Worm (Caenorhabditis elegans) whole organism, early embryonic: ENCODE results near the gene ubc-9.

Source experiments
- B0310.2 ChIP-seq: sonication (generic microtip); optimal IDR thresholded peaks from 2 replicates; lab custom pipeline; 2016; ENCODE audit warnings: mild to moderate bottlenecking, missing genetic modification characterization, missing compliant biosample characterization
- F13C5.2 ChIP-seq: sonication (generic microtip); optimal IDR thresholded peaks from 2 replicates; lab custom pipeline; 2017; ENCODE audit warnings: mild to moderate bottlenecking, missing genetic modification characterization, inconsistent platforms, missing compliant biosample characterization
- aly-1 ChIP-seq: sonication (generic microtip); optimal IDR thresholded peaks from 2 replicates; lab custom pipeline; 2016; ENCODE audit warnings: missing genetic modification characterization, missing compliant biosample characterization
- ama-1 ChIP-seq: fragments of 150-350 bp; optimal IDR thresholded peaks from 2 replicates; lab custom pipeline; 2014
- ceh-13 ChIP-seq: fragments of 200-800 bp; sonication (Bioruptor generic); optimal IDR thresholded peaks from 2 replicates; lab custom pipeline; 2018; ENCODE audit warnings: mild to moderate bottlenecking, missing genetic modification characterization, missing compliant biosample characterization
- ceh-36 ChIP-seq: sonication (generic microtip); optimal IDR thresholded peaks from 2 replicates; lab custom pipeline; 2016; ENCODE audit warnings: missing genetic modification characterization, inconsistent platforms, missing compliant biosample characterization
- ets-7 ChIP-seq: sonication (generic microtip); optimal IDR thresholded peaks from 2 replicates; lab custom pipeline; 2016; ENCODE audit warnings: missing genotype, missing genetic modification characterization, missing compliant biosample characterization
- flt-1 ChIP-seq: fragments of 200-800 bp; sonication (Bioruptor generic); IDR thresholded peaks from 2 replicates; pipeline ENCODE4 v1.3.6; 2022; ENCODE audit warnings: missing genetic modification characterization, missing compliant biosample characterization
- hmbx-1 ChIP-seq: sonication (generic microtip); optimal IDR thresholded peaks from 2 replicates; lab custom pipeline; 2016; ENCODE audit warnings: mild to moderate bottlenecking, missing genetic modification characterization, missing compliant biosample characterization
- hmg-4 ChIP-seq: fragments of 200-800 bp; sonication (Bioruptor generic); optimal IDR thresholded peaks from 2 replicates; lab custom pipeline; 2018; ENCODE audit warnings: mild to moderate bottlenecking, missing genetic modification characterization, missing compliant biosample characterization
- hnd-1 ChIP-seq: sonication (generic microtip); optimal IDR thresholded peaks from 2 replicates; lab custom pipeline; 2016; ENCODE audit warnings: missing genetic modification characterization, missing compliant biosample characterization
- pes-1 ChIP-seq: fragments of 200-800 bp; sonication (Bioruptor generic); IDR thresholded peaks from 2 replicates; pipeline ENCODE4 v1.3.6; 2022; ENCODE audit warnings: missing genetic modification reagents, missing genetic modification characterization, missing compliant biosample characterization
- scrt-1 ChIP-seq: fragments of 200-800 bp; sonication (Bioruptor generic); IDR thresholded peaks from 2 replicates; pipeline ENCODE4 v1.3.6; 2022; ENCODE audit warnings: missing genetic modification characterization, missing compliant biosample characterization
- sea-1 ChIP-seq: fragments of 200-800 bp; sonication (Bioruptor generic); conservative IDR thresholded peaks from 2 replicates; pipeline ENCODE4 v1.3.6; 2022; ENCODE audit warnings: missing genetic modification characterization, missing compliant biosample characterization
- tbx-11 ChIP-seq: fragments of 200-800 bp; sonication (Bioruptor generic); IDR thresholded peaks from 2 replicates; pipeline ENCODE4 v1.3.6; 2022; ENCODE audit warnings: missing genetic modification characterization, missing compliant biosample characterization
- tbx-37 ChIP-seq: fragments of 200-800 bp; sonication (Bioruptor generic); conservative IDR thresholded peaks from 2 replicates; pipeline ENCODE4 v1.3.6; 2022; ENCODE audit warnings: missing genetic modification reagents, missing genetic modification characterization, missing compliant biosample characterization
- tra-4 ChIP-seq: sonication (generic microtip); optimal IDR thresholded peaks from 2 replicates; lab custom pipeline; 2017; ENCODE audit warnings: missing genetic modification characterization, missing compliant biosample characterization

ubc-9 gene

DNA sequence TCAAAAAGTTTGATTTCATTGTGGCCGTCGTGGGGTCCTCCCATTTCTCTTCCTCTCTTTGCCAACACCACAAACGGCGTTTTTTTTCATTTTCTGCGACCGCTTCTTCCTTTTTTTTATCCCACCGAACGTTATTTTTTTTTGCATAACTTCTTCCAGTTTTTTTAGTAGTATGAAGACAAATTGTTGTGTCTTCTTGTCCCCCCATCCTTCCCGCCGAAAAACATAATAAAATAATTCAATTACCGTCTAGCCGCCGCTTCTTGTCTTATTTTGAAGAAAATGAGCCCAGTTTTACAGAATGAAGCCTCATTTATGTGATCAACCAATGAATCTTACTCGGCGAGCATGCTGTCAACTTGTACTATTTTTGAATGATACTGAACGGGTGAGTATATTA lies 18.4 kb downstream of the ubc-9 start, which contains the start of gene F29B9.12:
TSS of gene F29B9.12 (plus strand) at position 301 of the 400 bp plus-strand sequence.
- TF ChIP-seq aly-1 (tag; lab: Kevin White, UChicago): no peak
- TF ChIP-seq ama-1: no peak
- no peak for TF ChIP-seq tbx-11 (GFP tag; lab: Robert Waterston, UW)
- TF ChIP-seq tra-4 (tag; lab: Kevin White, UChicago): no peak
- TF ChIP-seq hmg-4 (GFP tag; lab: Kevin White, UChicago): no peak
- no peak for TF ChIP-seq hmbx-1 (tag; lab: Kevin White, UChicago)
- TF ChIP-seq ets-7 (tag; lab: Kevin White, UChicago): no peak
- TF ChIP-seq sea-1 (GFP tag; lab: Robert Waterston, UW): no peak
- TF ChIP-seq F13C5.2 (tag; lab: Kevin White, UChicago): no peak
- TF ChIP-seq ceh-13 (GFP tag; lab: Kevin White, UChicago): no peak
- no peak for TF ChIP-seq tbx-37
- no peak for TF ChIP-seq pes-1 (GFP tag; lab: Robert Waterston, UW)
- TF ChIP-seq flt-1: no peak
- TF ChIP-seq ceh-36: no peak
- no peak for TF ChIP-seq scrt-1 (GFP tag; lab: Robert Waterston, UW)
- TF ChIP-seq B0310.2 (tag; lab: Kevin White, UChicago): no peak
- TF ChIP-seq hnd-1 (tag; lab: Kevin White, UChicago): no peak

DNA sequence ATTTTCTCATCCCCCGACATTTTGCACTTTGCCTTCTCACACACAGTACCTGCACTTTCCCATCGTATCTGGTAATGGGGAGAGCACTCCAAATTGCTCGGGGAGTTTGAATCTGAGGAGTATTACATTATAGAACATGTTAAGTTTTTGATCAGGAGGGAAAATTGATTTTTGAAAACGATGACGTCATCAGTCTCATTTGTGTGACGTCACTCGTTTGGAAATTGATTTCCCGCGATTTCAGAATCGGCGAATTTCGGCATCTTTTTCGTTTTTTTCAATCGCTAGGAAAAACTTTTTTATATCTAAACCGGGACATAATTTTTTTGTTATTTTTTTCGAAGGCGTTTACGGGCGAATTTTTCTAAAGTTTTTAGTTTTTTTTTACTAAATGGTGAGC lies 22.5 kb downstream of the ubc-9 start:
- TF ChIP-seq tra-4 (tag; lab: Kevin White, UChicago) (no peak), ceh-13 (GFP tag; lab: Kevin White, UChicago) (no peak), pes-1 (GFP tag; lab: Robert Waterston, UW) (no peak), aly-1 (tag; lab: Kevin White, UChicago) (no peak), tbx-37 (no peak), F13C5.2 (tag; lab: Kevin White, UChicago) (no peak), B0310.2 (tag; lab: Kevin White, UChicago) (no peak), sea-1 (GFP tag; lab: Robert Waterston, UW) (no peak), ets-7 (tag; lab: Kevin White, UChicago) (no peak), tbx-11 (GFP tag; lab: Robert Waterston, UW) (no peak), scrt-1 (GFP tag; lab: Robert Waterston, UW) (no peak), ama-1 (no peak)

ce11 chrIV:4674322-4674721 lies 23.5 kb downstream of the ubc-9 start:
- no peak for TF ChIP-seq tra-4 (tag; lab: Kevin White, UChicago)
- TF ChIP-seq ets-7 (tag; lab: Kevin White, UChicago): no peak
- no peak for TF ChIP-seq tbx-37
- no peak for TF ChIP-seq aly-1 (tag; lab: Kevin White, UChicago)
- TF ChIP-seq ama-1: no peak
- TF ChIP-seq tbx-11 (GFP tag; lab: Robert Waterston, UW): no peak
- TF ChIP-seq ceh-13 (GFP tag; lab: Kevin White, UChicago): no peak
- no peak for TF ChIP-seq sea-1 (GFP tag; lab: Robert Waterston, UW)
- no peak for TF ChIP-seq F13C5.2 (tag; lab: Kevin White, UChicago)
- no peak for TF ChIP-seq hmbx-1 (tag; lab: Kevin White, UChicago)
- TF ChIP-seq flt-1: no peak
- no peak for TF ChIP-seq hmg-4 (GFP tag; lab: Kevin White, UChicago)
- TF ChIP-seq ceh-36: no peak
- TF ChIP-seq B0310.2 (tag; lab: Kevin White, UChicago): no peak
- no peak for TF ChIP-seq hnd-1 (tag; lab: Kevin White, UChicago)
- no peak for TF ChIP-seq scrt-1 (GFP tag; lab: Robert Waterston, UW)
- no peak for TF ChIP-seq pes-1 (GFP tag; lab: Robert Waterston, UW)

DNA sequence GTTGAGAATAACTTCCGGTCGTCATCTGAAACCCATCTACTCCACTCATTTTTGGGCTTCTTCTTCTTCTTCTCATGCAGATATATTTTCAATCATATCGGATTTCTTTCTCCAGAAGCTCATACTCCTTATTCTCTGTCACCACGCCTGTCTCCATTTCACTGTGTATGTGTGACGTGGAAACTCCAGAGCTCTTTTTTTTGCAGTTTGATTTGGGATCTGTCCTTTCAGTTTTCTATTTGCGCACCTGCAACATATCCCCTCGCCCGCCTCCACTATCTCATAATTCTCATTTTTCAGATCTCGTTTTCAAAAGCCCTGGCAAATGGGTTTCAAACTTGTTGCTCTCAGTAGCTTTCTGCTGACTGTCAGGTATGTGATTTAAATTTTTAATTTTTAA lies 27.9 kb downstream of the ubc-9 start, which contains the start of gene kin-36:
TSS of gene kin-36 (plus strand) at position 301 of the 400 bp plus-strand sequence.
- TF ChIP-seq hmg-4 (GFP tag; lab: Kevin White, UChicago) (no peak), ceh-36 (no peak)

DNA sequence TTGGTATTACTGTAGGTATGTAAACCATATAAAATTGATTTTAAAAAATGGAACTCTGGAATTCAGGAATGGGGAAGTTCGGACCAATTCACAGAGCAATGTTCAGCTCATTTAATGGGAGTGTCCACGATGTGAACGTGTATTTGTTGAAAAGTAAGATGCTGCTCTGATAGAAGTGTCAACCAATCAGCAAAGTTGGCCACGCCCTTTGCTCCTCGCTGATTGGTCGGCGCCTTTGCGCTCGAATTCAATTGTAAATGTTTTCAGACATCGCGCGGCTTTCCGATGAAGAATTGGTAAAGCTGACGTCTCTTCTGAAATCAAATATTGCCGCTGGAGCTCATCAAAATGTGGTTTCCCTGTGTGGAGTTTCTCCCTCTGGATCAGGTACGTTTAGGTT lies 32.3 kb downstream of the ubc-9 start:
- no peak for TF ChIP-seq hmbx-1 (tag; lab: Kevin White, UChicago)
- no peak for TF ChIP-seq flt-1
- no peak for TF ChIP-seq pes-1 (GFP tag; lab: Robert Waterston, UW)
- TF ChIP-seq B0310.2 (tag; lab: Kevin White, UChicago): no peak
- TF ChIP-seq ceh-13 (GFP tag; lab: Kevin White, UChicago): no peak
- TF ChIP-seq ama-1: no peak
- TF ChIP-seq hnd-1 (tag; lab: Kevin White, UChicago): no peak
- TF ChIP-seq scrt-1 (GFP tag; lab: Robert Waterston, UW): no peak
- no peak for TF ChIP-seq tbx-11 (GFP tag; lab: Robert Waterston, UW)
- no peak for TF ChIP-seq aly-1 (tag; lab: Kevin White, UChicago)
- TF ChIP-seq sea-1 (GFP tag; lab: Robert Waterston, UW): no peak
- TF ChIP-seq tra-4 (tag; lab: Kevin White, UChicago): no peak
- TF ChIP-seq ceh-36: no peak
- no peak for TF ChIP-seq ets-7 (tag; lab: Kevin White, UChicago)
- TF ChIP-seq F13C5.2 (tag; lab: Kevin White, UChicago): no peak

DNA sequence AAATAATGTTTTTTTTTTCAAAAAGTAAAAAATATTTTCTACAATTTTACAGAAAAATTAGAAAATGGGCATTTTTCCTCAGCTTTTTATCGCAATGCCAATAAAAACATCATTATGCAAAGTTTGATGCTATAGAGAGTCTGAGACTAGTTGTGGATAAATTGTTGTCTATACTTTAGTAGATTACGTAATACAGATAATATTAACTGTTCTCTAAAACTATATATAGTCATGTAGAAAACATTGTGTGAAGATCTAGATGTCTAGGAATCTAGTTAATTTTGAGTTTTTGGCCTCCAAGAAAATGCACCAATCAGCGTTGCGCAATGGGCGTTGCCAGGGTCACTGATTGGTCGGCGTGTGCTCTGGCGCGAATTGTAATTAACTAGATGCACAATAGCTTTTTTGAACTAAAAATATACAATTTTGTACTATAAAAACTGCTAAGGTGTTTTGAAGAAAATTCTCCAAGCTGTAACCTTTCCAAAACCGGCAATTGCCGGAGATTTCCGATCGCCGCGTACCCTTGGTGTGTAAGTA lies 35.5 kb downstream of the ubc-9 start:
- TF ChIP-seq hmbx-1 (tag; lab: Kevin White, UChicago) (no peak), ceh-13 (GFP tag; lab: Kevin White, UChicago) (no peak), hmg-4 (GFP tag; lab: Kevin White, UChicago) (no peak), tbx-37 (no peak), scrt-1 (GFP tag; lab: Robert Waterston, UW) (no peak), tra-4 (tag; lab: Kevin White, UChicago) (no peak)

- TF ChIP-seq tra-4 (tag; lab: Kevin White, UChicago) (no peak), F13C5.2 (tag; lab: Kevin White, UChicago) (no peak), ets-7 (tag; lab: Kevin White, UChicago) (no peak), ceh-36 (no peak), aly-1 (tag; lab: Kevin White, UChicago) (no peak), tbx-37 (no peak), hmbx-1 (tag; lab: Kevin White, UChicago) (no peak), ceh-13 (GFP tag; lab: Kevin White, UChicago) (no peak), tbx-11 (GFP tag; lab: Robert Waterston, UW) (no peak), ama-1 (no peak), pes-1 (GFP tag; lab: Robert Waterston, UW) (no peak), hnd-1 (tag; lab: Kevin White, UChicago) (no peak), flt-1 (no peak)
These were observed 36.1 kb downstream of the ubc-9 start for ce11 chrIV:4686898-4687297.
